Fruit fly (Drosophila melanogaster): ENCODE data around the gene CG10650.

Gene CG10650

dm6 chr2L:19010566-19010965 is 14.8 kb upstream of the CG10650 start, which contains the start of gene robl37BC:
robl37BC (plus strand) TSS chr2L:19010866.
- TF ChIP-seq CHES-1-like (GFP tag; optimal IDR thresholded peaks at IDR 0.05) (no peak), CG14441 (GFP tag; IDR thresholded peaks at IDR 0.05) (no peak), Gsc (GFP tag; IDR thresholded peaks at IDR 0.05) (no peak), CG12219 (GFP tag; optimal IDR thresholded peaks at IDR 0.05) (no peak), CG18476 (GFP tag; optimal IDR thresholded peaks at IDR 0.05) (no peak), CG31388 (GFP tag; optimal IDR thresholded peaks at IDR 0.05) (no peak), yki (optimal IDR thresholded peaks at IDR 0.05) (no peak), HLH4C (GFP tag; IDR thresholded peaks at IDR 0.05; ENCODE audit: partially characterized antibody) (no peak), btn (GFP tag; optimal IDR thresholded peaks at IDR 0.05) (no peak), ken (GFP tag; IDR thresholded peaks at IDR 0.05) (no peak), Usf (GFP tag; optimal IDR thresholded peaks at IDR 0.05) (no peak), ems (GFP tag; optimal IDR thresholded peaks at IDR 0.05) (no peak), D19B (GFP tag; optimal IDR thresholded peaks at IDR 0.05) (no peak), unc-4 (GFP tag; IDR thresholded peaks at IDR 0.05; ENCODE audit: partially characterized antibody) (no peak), CG3281 (GFP tag; optimal IDR thresholded peaks at IDR 0.05) (no peak), CG7271 (tag; optimal IDR thresholded peaks at IDR 0.05) (no peak), az2 (GFP tag; optimal IDR thresholded peaks at IDR 0.05) (no peak)

dm6 chr2L:19010037-19010436 is 14.3 kb upstream of the CG10650 start:
- no peak for TF ChIP-seq ac (GFP tag; optimal IDR thresholded peaks at IDR 0.05)
- no peak for TF ChIP-seq CG31441 (GFP tag; IDR thresholded peaks at IDR 0.05)
- no peak for TF ChIP-seq BEAF-32 (GFP tag; optimal IDR thresholded peaks at IDR 0.05)
- TF ChIP-seq CG14050 (GFP tag; IDR thresholded peaks at IDR 0.05), result no peak
- TF ChIP-seq Ada2b (GFP tag; IDR thresholded peaks at IDR 0.05), result no peak
- no peak for TF ChIP-seq disco-r (GFP tag; optimal IDR thresholded peaks at IDR 0.05)
- TF ChIP-seq chinmo (GFP tag; IDR thresholded peaks at IDR 0.05; ENCODE audit: partially characterized antibody), result 0 out of 4 replicates have a peak, but pooled peaks have one; percentile 57
- no peak for TF ChIP-seq Dp (GFP tag; optimal IDR thresholded peaks at IDR 0.05)
- peak; percentile 96 for TF ChIP-seq Hey (tag; optimal IDR thresholded peaks at IDR 0.05)
- peak; percentile 26 for TF ChIP-seq abd-A (tag; optimal IDR thresholded peaks at IDR 0.05)
- TF ChIP-seq Med (GFP tag), result peak; percentile 29
- no peak for TF ChIP-seq Atf6 (GFP tag; IDR thresholded peaks at IDR 0.05)
- TF ChIP-seq CG12155 (GFP tag; optimal IDR thresholded peaks at IDR 0.05), result no peak
- no peak for TF ChIP-seq tll (GFP tag; optimal IDR thresholded peaks at IDR 0.05)
- TF ChIP-seq lmd (GFP tag; IDR thresholded peaks at IDR 0.05), result 0 out of 2 replicates have a peak, but pooled peaks have one; percentile 11
- 0 out of 3 replicates have a peak, but pooled peaks have one; percentile 38 for TF ChIP-seq zen2 (GFP tag; IDR thresholded peaks at IDR 0.05; ENCODE audit: partially characterized antibody)
- TF ChIP-seq sens (GFP tag), result peak; percentile 26

- TF ChIP-seq crp (GFP tag; optimal IDR thresholded peaks at IDR 0.05) (peak in 1 of 2 experiments; percentile 70), CG15073 (GFP tag; optimal IDR thresholded peaks at IDR 0.05) (no peak), tll (GFP tag; optimal IDR thresholded peaks at IDR 0.05) (peak in 1 of 2 experiments; percentile 23), CG13894 (tag; optimal IDR thresholded peaks at IDR 0.05) (peak; percentile 92), CG11504 (tag; optimal IDR thresholded peaks at IDR 0.05) (peak; percentile 89), CG10366 (GFP tag; IDR thresholded peaks at IDR 0.05) (peak; percentile 75), h (optimal IDR thresholded peaks at IDR 0.05) (no peak), zfh1 (GFP tag; IDR thresholded peaks at IDR 0.05) (peak; percentile 91), CG9876 (GFP tag; optimal IDR thresholded peaks at IDR 0.05) (peak; percentile 94), gcm2 (GFP tag; optimal IDR thresholded peaks at IDR 0.05) (peak; percentile 87), CG8089 (GFP tag; optimal IDR thresholded peaks at IDR 0.05) (peak; percentile 92), dmrt11E (tag; optimal IDR thresholded peaks at IDR 0.05) (peak; percentile 79), CG10654 (GFP tag; optimal IDR thresholded peaks at IDR 0.05) (peak; percentile 80), CG13287 (GFP tag; IDR thresholded peaks at IDR 0.05; ENCODE audit: partially characterized antibody) (peak; percentile 82), CG8281 (tag; optimal IDR thresholded peaks at IDR 0.05) (peak; percentile 61), CG11093 (GFP tag; IDR thresholded peaks at IDR 0.05) (no peak), gro (GFP tag; optimal IDR thresholded peaks at IDR 0.05) (peak; percentile 90), CG7963 (GFP tag; IDR thresholded peaks at IDR 0.05; ENCODE audit: partially characterized antibody) (0 out of 3 replicates have a peak, but pooled peaks have one; percentile 13)
Measured at dm6 chr2L:19009130-19009529, 13.4 kb upstream of the CG10650 start, which contains the start of gene RpL30. RpL30 (minus strand) TSS chr2L:19009306.

All from whole organism, embryonic.